Fruit fly (Drosophila melanogaster) whole organism, embryonic: ENCODE data around the gene ND-B18.

Experiments used
- Sry-δ ChIP-seq: fragments of 200-800 bp; sonication (Bioruptor generic); optimal IDR thresholded peaks from 2 replicates; lab custom pipeline; 2016; ENCODE audit warnings: missing biosample characterization, missing genetic modification characterization
- jing ChIP-seq: fragments of 200-800 bp; sonication (Bioruptor generic); optimal IDR thresholded peaks from 2 replicates; lab custom pipeline; 2018; ENCODE audit warnings: missing biosample characterization, mild to moderate bottlenecking, missing genetic modification characterization
- usp ChIP-seq: fragments of >200 bp; optimal IDR thresholded peaks from 2 replicates; lab custom pipeline; 2017; ENCODE audit warnings: missing biosample characterization, missing genetic modification characterization
- vnd ChIP-seq: fragments of 200-800 bp; sonication (Bioruptor generic); IDR thresholded peaks from 3 replicates; pipeline ENCODE4 v1.3.6; 2022; ENCODE audit warnings: missing biosample characterization, missing genetic modification characterization; ENCODE audit not compliant: partially characterized antibody

DNA sequence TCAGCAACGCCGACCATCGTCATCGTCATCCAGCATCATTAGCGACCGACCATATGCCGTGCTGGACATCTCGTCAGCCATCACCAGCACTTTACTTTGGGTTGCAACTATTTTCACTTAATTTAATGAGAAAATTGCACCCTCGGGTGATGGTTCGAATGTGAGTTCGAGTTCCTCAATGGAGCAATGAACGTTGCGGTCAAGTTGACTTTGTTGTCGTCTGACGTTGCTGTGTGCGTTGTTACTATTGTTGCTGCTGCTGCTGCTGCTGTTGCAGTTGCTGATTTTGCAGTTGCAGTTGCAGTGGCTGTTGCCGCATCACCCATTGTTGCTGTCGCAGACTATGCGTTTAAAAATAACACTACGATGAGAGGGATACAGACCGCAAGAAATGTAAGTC, 33.7 kb upstream of the ND-B18 start:
- no peak for TF ChIP-seq jing
- TF ChIP-seq usp (GFP tag; lab: Kevin White, UChicago): no peak
- no peak for TF ChIP-seq vnd (GFP tag; lab: Robert Waterston, UW)
- TF ChIP-seq Sry-δ (GFP tag; lab: Kevin White, UChicago): no peak
